Fruit fly (Drosophila melanogaster): ENCODE measurements around the gene CG12523.

CG12523 gene

DNA sequence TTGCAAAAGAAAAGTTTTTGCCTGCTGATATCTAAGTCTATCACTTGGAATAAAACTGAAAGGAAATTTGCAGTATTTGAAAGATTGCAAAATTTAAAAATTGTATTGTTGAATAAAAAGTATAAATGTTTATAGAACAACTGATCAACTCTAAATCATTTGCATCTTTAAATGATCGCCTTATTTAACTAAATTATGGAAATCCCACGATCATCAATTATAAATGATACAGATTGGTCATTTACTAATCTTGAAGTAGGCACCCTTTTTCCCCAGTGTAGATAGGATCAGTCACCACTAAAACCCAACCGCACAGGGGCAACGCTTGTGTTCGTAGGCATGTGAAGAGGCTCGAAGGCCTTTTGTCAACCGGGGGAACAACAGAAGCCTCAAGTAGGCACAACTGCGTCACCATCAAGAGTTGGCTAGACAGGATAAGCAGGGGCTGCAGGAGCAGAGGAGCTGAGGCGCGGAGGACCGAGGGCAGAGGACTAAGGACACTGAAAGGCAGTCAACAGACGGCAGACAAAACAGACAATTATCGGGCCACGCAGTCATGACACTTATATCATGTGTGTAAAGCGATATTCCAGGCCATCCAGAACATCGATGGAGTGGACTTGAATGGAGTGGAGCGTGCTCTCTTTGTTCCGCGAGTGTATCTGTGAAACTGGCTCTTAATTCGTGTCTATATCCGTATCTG is 47.0 kb downstream of the CG12523 start (continued):
- TF ChIP-seq Elba2 (GFP tag; optimal IDR thresholded peaks at IDR 0.05) (peak; percentile 13), CG10431 (GFP tag; optimal IDR thresholded peaks at IDR 0.05) (no peak), grau (tag; optimal IDR thresholded peaks at IDR 0.05) (peak; percentile 45), CG14860 (GFP tag; IDR thresholded peaks at IDR 0.05; ENCODE audit: partially characterized antibody) (no peak), Ets97D (GFP tag; optimal IDR thresholded peaks at IDR 0.05) (no peak), D (optimal IDR thresholded peaks at IDR 0.05) (peak; percentile 73), D (GFP tag; optimal IDR thresholded peaks at IDR 0.05) (peak; percentile 58), D19A (tag; optimal IDR thresholded peaks at IDR 0.05) (peak; percentile 37), CG10267 (tag; optimal IDR thresholded peaks at IDR 0.05) (peak; percentile 71), C15 (GFP tag; IDR thresholded peaks at IDR 0.05) (no peak), CG9609 (GFP tag; optimal IDR thresholded peaks at IDR 0.05) (no peak), CG10979 (tag; optimal IDR thresholded peaks at IDR 0.05) (peak; percentile 75), repo (GFP tag; optimal IDR thresholded peaks at IDR 0.05) (no peak), Ssrp (tag; optimal IDR thresholded peaks at IDR 0.05) (peak; percentile 28), ara (GFP tag; IDR thresholded peaks at IDR 0.05) (peak; percentile 41; the same call in 1 of the 2 replicates), bsh (GFP tag; optimal IDR thresholded peaks at IDR 0.05) (peak in 1 of 2 experiments; percentile 23), CG8924 (tag; optimal IDR thresholded peaks at IDR 0.05) (peak; percentile 72), stwl (tag; optimal IDR thresholded peaks at IDR 0.05) (peak; percentile 11), CG13123 (GFP tag; optimal IDR thresholded peaks at IDR 0.05) (peak; percentile 28), dpn (GFP tag; optimal IDR thresholded peaks at IDR 0.05) (peak in 1 of 2 experiments; percentile 17), nerfin-2 (GFP tag; IDR thresholded peaks at IDR 0.05; ENCODE audit: partially characterized antibody) (peak; percentile 32; the same call in 1 of the 2 replicates), gem (tag; optimal IDR thresholded peaks at IDR 0.05) (peak; percentile 72), CG4360 (GFP tag; IDR thresholded peaks at IDR 0.05) (0 out of 2 replicates have a peak, but pooled peaks have one; percentile 35), shn (GFP tag; optimal IDR thresholded peaks at IDR 0.05) (peak; percentile 19), sqz (GFP tag; optimal IDR thresholded peaks at IDR 0.05) (no peak), unpg (GFP tag; optimal IDR thresholded peaks at IDR 0.05) (peak; percentile 27), CG7556 (GFP tag; optimal IDR thresholded peaks at IDR 0.05) (peak; percentile 54), CG1603 (tag; optimal IDR thresholded peaks at IDR 0.05) (peak; percentile 32), CG6791 (GFP tag; IDR thresholded peaks at IDR 0.05; ENCODE audit: partially characterized antibody) (peak; percentile 29; the same call in 1 of the 3 replicates), CG7839 (tag; optimal IDR thresholded peaks at IDR 0.05) (peak; percentile 34), Six4 (GFP tag; optimal IDR thresholded peaks at IDR 0.05) (no peak), Ets65A (GFP tag) (peak; percentile 57), Nf-YB (GFP tag; optimal IDR thresholded peaks at IDR 0.05) (peak; percentile 13), CG8765 (GFP tag; IDR thresholded peaks at IDR 0.05) (0 out of 2 replicates have a peak, but pooled peaks have one; percentile 21), CG2202 (tag; optimal IDR thresholded peaks at IDR 0.05) (peak; percentile 24), CG8388 (GFP tag; optimal IDR thresholded peaks at IDR 0.05) (peak; percentile 41), chn (GFP tag; optimal IDR thresholded peaks at IDR 0.05) (peak; percentile 41), CG4424 (GFP tag; optimal IDR thresholded peaks at IDR 0.05) (peak; percentile 50), tna (GFP tag; IDR thresholded peaks at IDR 0.05; ENCODE audit: partially characterized antibody) (0 out of 2 replicates have a peak, but pooled peaks have one; percentile 33), hth (optimal IDR thresholded peaks at IDR 0.05) (no peak), CG31441 (GFP tag; IDR thresholded peaks at IDR 0.05) (peak; percentile 53), CG2199 (GFP tag; IDR thresholded peaks at IDR 0.05) (peak; percentile 81; the same call in 1 of the 3 replicates), CG12391 (tag; optimal IDR thresholded peaks at IDR 0.05) (peak; percentile 67), CG8359 (GFP tag; optimal IDR thresholded peaks at IDR 0.05; ENCODE audit: borderline replicate concordance) (peak; percentile 56), CG16815 (GFP tag; optimal IDR thresholded peaks at IDR 0.05) (peak; percentile 61), sc (optimal IDR thresholded peaks at IDR 0.05) (no peak), sc (GFP tag; optimal IDR thresholded peaks at IDR 0.05) (peak; percentile 24), CG14014 (GFP tag; IDR thresholded peaks at IDR 0.05) (no peak), CG1233 (GFP tag; optimal IDR thresholded peaks at IDR 0.05) (peak; percentile 39)
